Worm (Caenorhabditis elegans) whole organism, midembryonic: Measurements from ENCODE around the gene tbc-7.

Experiments used
- T22C8.4 ChIP-seq: fragments of 200-800 bp; sonication (Bioruptor generic); IDR thresholded peaks from 2 replicates; pipeline ENCODE4 v1.3.6; 2022; ENCODE audit warnings: missing genetic modification characterization, missing compliant biosample characterization
- cog-1 ChIP-seq: sonication (generic microtip); optimal IDR thresholded peaks from 2 replicates; lab custom pipeline; 2016; ENCODE audit warnings: missing genetic modification characterization, missing compliant biosample characterization
- flt-1 ChIP-seq: fragments of 200-800 bp; sonication (Bioruptor generic); IDR thresholded peaks from 2 replicates; pipeline ENCODE4 v1.3.6; 2022; ENCODE audit warnings: missing genetic modification characterization, missing compliant biosample characterization
- klf-2 ChIP-seq: fragments of 200-800 bp; sonication (Bioruptor generic); conservative IDR thresholded peaks from 2 replicates; pipeline ENCODE4 v1.3.6; 2022; ENCODE audit warnings: missing genetic modification reagents, missing genetic modification characterization, missing compliant biosample characterization
- med-1 ChIP-seq: sonication (generic microtip); optimal IDR thresholded peaks from 2 replicates; lab custom pipeline; 2017; ENCODE audit warnings: missing genetic modification characterization, mild to moderate bottlenecking, missing compliant biosample characterization, antibody characterized with exemption, missing genetic modification reagents; ENCODE audit not compliant: insufficient read depth
- ref-1 ChIP-seq: fragments of 200-800 bp; sonication (Bioruptor generic); conservative IDR thresholded peaks from 2 replicates; pipeline ENCODE4 v1.3.6; 2022; ENCODE audit warnings: missing genetic modification reagents, missing genetic modification characterization, missing compliant biosample characterization
- tab-1 ChIP-seq: fragments of 200-800 bp; sonication (Bioruptor generic); IDR thresholded peaks from 2 replicates; pipeline ENCODE4 v1.3.6; 2022; ENCODE audit warnings: missing genetic modification characterization, missing compliant biosample characterization
- ztf-23 ChIP-seq: fragments of 200-800 bp; sonication (Bioruptor generic); IDR thresholded peaks from 2 replicates; pipeline ENCODE4 v1.3.6; 2022; ENCODE audit warnings: missing genetic modification reagents, missing genetic modification characterization, missing compliant biosample characterization

DNA sequence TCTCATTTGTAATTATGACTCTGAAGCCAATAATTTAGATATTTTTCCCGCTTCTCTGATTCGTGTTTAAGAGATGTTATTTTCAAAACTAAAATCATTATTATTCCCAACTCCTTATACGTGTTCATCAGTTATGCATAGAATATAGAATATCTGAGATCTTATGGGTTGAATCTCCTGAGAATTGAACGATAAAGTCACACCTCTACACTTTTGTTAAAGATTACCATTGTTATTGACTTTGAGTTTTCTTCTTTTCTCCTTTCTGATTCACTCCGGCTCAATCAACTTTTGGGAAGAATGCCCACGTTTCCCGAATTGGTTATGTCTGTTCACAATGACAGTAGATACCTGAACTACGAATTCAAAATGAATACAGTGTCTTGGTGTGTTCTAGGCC lies 45.8 kb downstream of the tbc-7 start, which contains the start of gene sru-48:
- no peak for TF ChIP-seq klf-2 (GFP tag; lab: Robert Waterston, UW)
- TF ChIP-seq ztf-23 (GFP tag; lab: Robert Waterston, UW) = no peak
- TF ChIP-seq flt-1 = no peak
- no peak for TF ChIP-seq tab-1
- no peak for TF ChIP-seq cog-1 (tag; lab: Kevin White, UChicago)
- TF ChIP-seq T22C8.4 (GFP tag; lab: Robert Waterston, UW) = no peak
- no peak for TF ChIP-seq ref-1 (GFP tag; lab: Robert Waterston, UW)
- TF ChIP-seq med-1 (GFP tag; lab: Kevin White, UChicago) = no peak
